Fruit fly (Drosophila melanogaster): ENCODE results near the gene CG34375.

Gene CG34375

dm6 chr3R:23057390-23057789, 47.0 kb upstream of the CG34375 start:
- TF ChIP-seq Med (GFP tag), result peak; percentile 72
- TF ChIP-seq CG17829 (tag; optimal IDR thresholded peaks at IDR 0.05), result no peak
- TF ChIP-seq z (GFP tag; IDR thresholded peaks at IDR 0.05), result no peak
- no peak for TF ChIP-seq NK7.1 (GFP tag; optimal IDR thresholded peaks at IDR 0.05)
- TF ChIP-seq CG11456 (GFP tag; IDR thresholded peaks at IDR 0.05), result 0 out of 3 replicates have a peak, but pooled peaks have one; percentile 42
- TF ChIP-seq kay (GFP tag; optimal IDR thresholded peaks at IDR 0.05), result no peak
- no peak for TF ChIP-seq CG11504 (tag; optimal IDR thresholded peaks at IDR 0.05)
- no peak for TF ChIP-seq Mrtf (GFP tag; IDR thresholded peaks at IDR 0.05)
- 0 out of 2 replicates have a peak, but pooled peaks have one; percentile 9 for TF ChIP-seq MBD-R2 (GFP tag; IDR thresholded peaks at IDR 0.05)
- no peak for TF ChIP-seq CG17385 (GFP tag; optimal IDR thresholded peaks at IDR 0.05)
- no peak for TF ChIP-seq tap (tag; optimal IDR thresholded peaks at IDR 0.05)
- peak; percentile 93 for TF ChIP-seq Adf1 (GFP tag; IDR thresholded peaks at IDR 0.05)
- no peak for TF ChIP-seq CG43689 (GFP tag; IDR thresholded peaks at IDR 0.05)
- TF ChIP-seq CG14014 (GFP tag; IDR thresholded peaks at IDR 0.05), result no peak
- peak; percentile 14 for TF ChIP-seq Jarid2 (GFP tag; optimal IDR thresholded peaks at IDR 0.05)
- TF ChIP-seq CG17802 (tag; optimal IDR thresholded peaks at IDR 0.05), result no peak
- no peak for TF ChIP-seq trem (tag; optimal IDR thresholded peaks at IDR 0.05)
- TF ChIP-seq sd (tag; optimal IDR thresholded peaks at IDR 0.05), result peak; percentile 10
- peak; percentile 29 for TF ChIP-seq pfk (GFP tag; optimal IDR thresholded peaks at IDR 0.05)
- no peak for TF ChIP-seq CG4424 (GFP tag; optimal IDR thresholded peaks at IDR 0.05)
- no peak for TF ChIP-seq CG12155 (GFP tag; optimal IDR thresholded peaks at IDR 0.05)

- TF ChIP-seq Rfx (GFP tag; IDR thresholded peaks at IDR 0.05) (0 out of 2 replicates have a peak, but pooled peaks have one; percentile 19), B-H2 (GFP tag; optimal IDR thresholded peaks at IDR 0.05) (peak; percentile 9), CG13894 (tag; optimal IDR thresholded peaks at IDR 0.05) (peak; percentile 12), Blimp-1 (GFP tag; optimal IDR thresholded peaks at IDR 0.05) (no peak), psq (GFP tag; optimal IDR thresholded peaks at IDR 0.05) (no peak), ftz-f1 (GFP tag; optimal IDR thresholded peaks at IDR 0.05) (no peak), tna (GFP tag; IDR thresholded peaks at IDR 0.05; ENCODE audit: partially characterized antibody) (no peak), ATbp (GFP tag; optimal IDR thresholded peaks at IDR 0.05) (no peak), CG1832 (GFP tag; optimal IDR thresholded peaks at IDR 0.05) (no peak), HHEX (GFP tag; optimal IDR thresholded peaks at IDR 0.05) (no peak), pzg (GFP tag; optimal IDR thresholded peaks at IDR 0.05) (no peak), Med (GFP tag) (peak; percentile 9), CG8944 (GFP tag; optimal IDR thresholded peaks at IDR 0.05) (no peak), unpg (GFP tag; optimal IDR thresholded peaks at IDR 0.05) (no peak), CG2199 (GFP tag; IDR thresholded peaks at IDR 0.05) (no peak), chn (GFP tag; optimal IDR thresholded peaks at IDR 0.05) (no peak), CG2678 (tag; optimal IDR thresholded peaks at IDR 0.05) (peak; percentile 4), h (optimal IDR thresholded peaks at IDR 0.05) (no peak), salm (tag; optimal IDR thresholded peaks at IDR 0.05) (no peak), Fer1 (GFP tag; optimal IDR thresholded peaks at IDR 0.05) (no peak), CG7963 (GFP tag; IDR thresholded peaks at IDR 0.05; ENCODE audit: partially characterized antibody) (no peak), GATAe (GFP tag; conservative IDR thresholded peaks at IDR 0.05) (peak; percentile 39; the same call in 1 of the 2 replicates), grn (GFP tag; optimal IDR thresholded peaks at IDR 0.05) (peak; percentile 77), wor (GFP tag; IDR thresholded peaks at IDR 0.05) (no peak), CG11723 (GFP tag; optimal IDR thresholded peaks at IDR 0.05) (no peak), exex (tag; optimal IDR thresholded peaks at IDR 0.05) (peak; percentile 51), sug (tag; optimal IDR thresholded peaks at IDR 0.05) (peak; percentile 55), tll (GFP tag; optimal IDR thresholded peaks at IDR 0.05) (no peak), jigr1 (GFP tag; IDR thresholded peaks at IDR 0.05) (no peak), Pdp1 (GFP tag; optimal IDR thresholded peaks at IDR 0.05) (peak in 1 of 2 experiments; percentile 12), CG17385 (GFP tag; optimal IDR thresholded peaks at IDR 0.05) (no peak), Asciz (GFP tag; optimal IDR thresholded peaks at IDR 0.05) (no peak)
These were observed 46.4 kb upstream of the CG34375 start for dm6 chr3R:23056753-23057152.
